Fruit fly (Drosophila melanogaster): Measurements from ENCODE around the gene Top1.

Gene Top1

DNA sequence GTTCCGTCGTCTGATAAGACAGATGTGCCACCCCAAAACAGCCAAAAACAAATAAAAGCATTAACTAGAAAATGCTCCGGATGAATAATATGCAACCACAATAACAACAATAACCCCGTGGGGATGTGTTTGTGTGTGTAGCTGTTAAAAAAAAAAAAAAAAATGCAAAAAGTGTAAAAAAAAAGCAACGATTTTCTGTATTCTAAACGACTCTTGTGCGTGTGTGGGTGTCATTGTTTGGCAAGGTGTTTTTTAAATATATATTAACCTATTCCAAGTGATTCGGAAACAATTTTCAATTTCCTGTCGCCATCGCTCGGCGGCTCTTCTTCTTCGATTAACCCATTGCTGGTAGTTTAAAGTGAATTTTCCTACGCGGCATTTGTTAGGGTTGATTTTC lies 1.2 kb downstream of the Top1 start (continued):
- TF ChIP-seq CG2875 (GFP tag; optimal IDR thresholded peaks at IDR 0.05) (no peak), H15 (GFP tag; IDR thresholded peaks at IDR 0.05) (no peak), CG1832 (GFP tag; optimal IDR thresholded peaks at IDR 0.05) (no peak), pum (GFP tag; optimal IDR thresholded peaks at IDR 0.05) (no peak), CG32772 (GFP tag; IDR thresholded peaks at IDR 0.05) (peak; percentile 44; the same call in 1 of the 2 replicates), hb (GFP tag; IDR thresholded peaks at IDR 0.05; ENCODE audit: partially characterized antibody) (no peak), Aef1 (GFP tag; IDR thresholded peaks at IDR 0.05) (no peak), CG17385 (GFP tag; optimal IDR thresholded peaks at IDR 0.05) (peak; percentile 84), Sry-δ (GFP tag; optimal IDR thresholded peaks at IDR 0.05) (no peak), cad (GFP tag; optimal IDR thresholded peaks at IDR 0.05) (no peak), Dbx (GFP tag; IDR thresholded peaks at IDR 0.05) (no peak), CG17359 (tag; optimal IDR thresholded peaks at IDR 0.05) (peak; percentile 83), twi (tag; optimal IDR thresholded peaks at IDR 0.05) (no peak), CG18599 (GFP tag; optimal IDR thresholded peaks at IDR 0.05) (no peak), YL-1 (GFP tag; optimal IDR thresholded peaks at IDR 0.05) (no peak), CG18619 (GFP tag; optimal IDR thresholded peaks at IDR 0.05) (no peak), sens (GFP tag) (peak; percentile 20), vvl (GFP tag; IDR thresholded peaks at IDR 0.05) (0 out of 2 replicates have a peak, but pooled peaks have one; percentile 11), Adf1 (GFP tag; IDR thresholded peaks at IDR 0.05) (no peak)

DNA sequence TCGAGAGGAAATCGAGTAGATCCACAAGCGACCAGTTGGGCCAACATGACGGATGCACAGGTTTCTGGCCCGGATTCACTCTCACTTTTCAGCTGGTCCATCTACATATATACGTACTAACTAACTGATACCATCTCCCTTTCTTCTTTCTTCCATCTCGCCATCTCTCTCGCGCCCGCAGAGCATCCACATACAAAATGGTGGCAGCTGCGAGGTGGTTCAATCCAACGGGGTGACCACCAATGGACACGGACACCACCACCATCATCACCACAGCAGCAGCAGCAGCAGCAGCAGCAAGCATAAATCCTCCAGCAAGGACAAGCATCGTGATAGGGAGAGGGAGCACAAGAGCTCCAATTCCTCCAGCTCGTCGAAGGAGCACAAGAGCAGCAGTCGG lies 1.7 kb downstream of the Top1 start:
- TF ChIP-seq scrt (GFP tag; optimal IDR thresholded peaks at IDR 0.05) (no peak), CG1832 (GFP tag; optimal IDR thresholded peaks at IDR 0.05) (peak; percentile 52), Neu2 (GFP tag; optimal IDR thresholded peaks at IDR 0.05; ENCODE audit: borderline replicate concordance) (peak; percentile 80), Dll (GFP tag; IDR thresholded peaks at IDR 0.05; ENCODE audit: partially characterized antibody) (no peak), Drgx (GFP tag; IDR thresholded peaks at IDR 0.05) (no peak), peb (GFP tag; IDR thresholded peaks at IDR 0.05) (no peak), sr (GFP tag; IDR thresholded peaks at IDR 0.05) (no peak), phol (tag; optimal IDR thresholded peaks at IDR 0.05) (peak; percentile 3), Blimp-1 (GFP tag; optimal IDR thresholded peaks at IDR 0.05) (peak; percentile 49), jigr1 (GFP tag; IDR thresholded peaks at IDR 0.05) (no peak), hkb (optimal IDR thresholded peaks at IDR 0.05) (no peak), hkb (GFP tag; IDR thresholded peaks at IDR 0.05) (0 out of 2 replicates have a peak, but pooled peaks have one; percentile 0), slbo (GFP tag; IDR thresholded peaks at IDR 0.05) (no peak), Med (GFP tag) (peak; percentile 49)

DNA sequence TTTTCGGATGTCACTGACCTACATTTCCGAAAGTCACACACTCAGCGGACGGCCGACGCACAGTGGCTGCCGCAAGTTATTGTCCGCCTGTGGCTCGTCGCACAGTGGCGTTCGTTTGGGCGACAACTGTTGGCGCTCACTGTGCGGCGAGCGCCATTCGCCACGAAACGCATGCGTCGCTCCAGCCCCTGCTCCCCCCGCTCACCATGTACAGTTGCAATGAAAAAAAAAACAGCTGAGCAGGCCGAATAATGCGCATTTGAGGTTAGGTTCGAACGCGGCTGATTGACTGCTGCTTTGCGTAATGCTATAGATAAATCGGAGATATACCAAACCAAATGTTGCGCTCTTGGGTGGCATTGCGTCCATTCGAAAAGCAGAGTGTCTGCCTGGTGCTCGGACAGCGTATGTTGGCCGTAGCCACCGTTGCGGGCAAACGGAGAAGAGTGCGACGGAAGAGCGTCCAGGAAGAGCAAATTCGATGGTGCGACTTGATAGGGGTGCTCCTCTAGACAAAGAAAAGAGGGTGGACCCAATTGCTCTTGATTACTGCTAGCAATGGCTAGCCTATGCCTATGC lies 4.1 kb downstream of the Top1 start:
- TF ChIP-seq CG7987 (GFP tag; optimal IDR thresholded peaks at IDR 0.05) (peak; percentile 95), Hr3 (GFP tag; optimal IDR thresholded peaks at IDR 0.05) (peak; percentile 94), slou (GFP tag; optimal IDR thresholded peaks at IDR 0.05) (peak; percentile 29), CG2116 (GFP tag; optimal IDR thresholded peaks at IDR 0.05) (peak; percentile 91), CG4424 (GFP tag; optimal IDR thresholded peaks at IDR 0.05) (peak; percentile 68), Hr51 (GFP tag; optimal IDR thresholded peaks at IDR 0.05) (peak; percentile 63 to 80), ATbp (GFP tag; optimal IDR thresholded peaks at IDR 0.05) (peak; percentile 77), BEAF-32 (GFP tag; optimal IDR thresholded peaks at IDR 0.05) (peak; percentile 30), CG4820 (GFP tag; optimal IDR thresholded peaks at IDR 0.05) (peak; percentile 55), CG3995 (GFP tag; optimal IDR thresholded peaks at IDR 0.05) (peak; percentile 55), knrl (GFP tag; IDR thresholded peaks at IDR 0.05; ENCODE audit: partially characterized antibody) (peak; percentile 55; the same call in 2 of the 3 replicates), kni (GFP tag; optimal IDR thresholded peaks at IDR 0.05) (peak; percentile 85), chif (GFP tag; optimal IDR thresholded peaks at IDR 0.05) (peak; percentile 78 to 83), abd-A (tag; optimal IDR thresholded peaks at IDR 0.05) (no peak), pros (GFP tag; optimal IDR thresholded peaks at IDR 0.05) (peak; percentile 32), tx (GFP tag; optimal IDR thresholded peaks at IDR 0.05) (peak; percentile 84), CG8281 (tag; optimal IDR thresholded peaks at IDR 0.05) (no peak)
